Worm (Caenorhabditis elegans): ENCODE data around the gene pqn-2.

DNA sequence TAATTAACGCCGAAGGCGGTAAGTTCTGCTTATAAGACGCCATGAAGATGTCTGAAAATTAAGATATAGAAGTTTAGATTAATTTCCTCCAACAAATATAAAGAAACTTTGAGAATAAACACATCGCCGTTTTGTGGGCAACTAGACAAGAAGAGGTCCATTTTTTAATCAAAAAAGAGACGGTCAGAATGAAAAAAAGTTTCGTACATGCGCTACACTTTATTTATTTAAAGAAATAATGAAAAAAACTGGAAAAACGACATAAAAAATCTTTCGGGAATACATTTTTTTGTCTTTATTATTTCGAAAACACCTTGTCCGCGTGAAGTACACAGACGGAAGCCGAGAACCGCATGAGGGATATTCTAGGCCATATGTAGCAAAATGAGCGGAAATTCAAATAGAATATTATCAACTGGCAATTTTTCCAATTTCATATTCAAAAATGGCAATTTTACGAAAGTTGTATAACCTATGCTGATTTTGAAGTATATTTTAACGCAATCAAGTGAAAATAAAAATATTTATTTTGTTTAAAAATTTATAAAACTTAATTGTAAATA is 26.4 kb upstream of the pqn-2 start, which contains the start of gene sluh-7:
- TF ChIP-seq ztf-11 (tag; optimal IDR thresholded peaks at IDR 0.05) (no peak), zag-1 (tag; optimal IDR thresholded peaks at IDR 0.05) (no peak), nhr-76 (tag; optimal IDR thresholded peaks at IDR 0.05) (no peak), ceh-82 (tag; optimal IDR thresholded peaks at IDR 0.05) (no peak), nhr-12 (tag; optimal IDR thresholded peaks at IDR 0.05) (no peak), skn-1 (tag; optimal IDR thresholded peaks at IDR 0.05) (no peak)

Measured in whole organism, L3 larva.